Fruit fly (Drosophila melanogaster) whole organism, embryonic: ENCODE results near the gene MED15.
A peak's percentile ranks its signal among the peaks of the same experiment; 100 is the strongest.

Experiments
- CG11093 ChIP-seq: fragments of 200-800 bp; sonication (Bioruptor generic); IDR thresholded peaks from 3 replicates; pipeline ENCODE4 v1.3.6; 2022; ENCODE audit warnings: missing biosample characterization, missing genetic modification characterization
- CG15011 ChIP-seq: fragments of 200-800 bp; sonication (Bioruptor generic); optimal IDR thresholded peaks from 3 replicates; lab custom pipeline; 2018; ENCODE audit warnings: missing biosample characterization, mild to moderate bottlenecking, missing genetic modification characterization
- CG17802 ChIP-seq: fragments of 200-800 bp; sonication (Bioruptor generic); optimal IDR thresholded peaks from 2 replicates; lab custom pipeline; 2018; ENCODE audit warnings: missing biosample characterization, mild to moderate bottlenecking, missing genetic modification characterization, moderate library complexity
- CG30020 ChIP-seq: fragments of 200-800 bp; optimal IDR thresholded peaks from 2 replicates; lab custom pipeline; 2019; ENCODE audit warnings: missing biosample characterization, mild to moderate bottlenecking, missing genetic modification characterization, moderate library complexity
- Optix ChIP-seq: fragments of 200-800 bp; sonication (Bioruptor generic); IDR thresholded peaks from 3 replicates; pipeline ENCODE4 v1.3.6; 2022; ENCODE audit warnings: missing biosample characterization, missing genetic modification characterization
- trem ChIP-seq: fragments of 200-800 bp; optimal IDR thresholded peaks from 3 replicates; lab custom pipeline; 2019; ENCODE audit warnings: missing biosample characterization, mild to moderate bottlenecking, missing genetic modification characterization, moderate library complexity

dm6 chr2L:471021-471479 is 1.8 kb upstream of the MED15 start:
- TF ChIP-seq CG17802: peak; percentile 20
- peak; percentile 47 for TF ChIP-seq trem (tag; lab: Kevin White, UChicago)
- no peak for TF ChIP-seq CG11093 (GFP tag; lab: Robert Waterston, UW)
- TF ChIP-seq Optix: no peak
- TF ChIP-seq CG15011: peak; percentile 29
- no peak for TF ChIP-seq CG30020 (tag; lab: Kevin White, UChicago)
